Fruit fly (Drosophila melanogaster) whole organism, adult: Measurements from ENCODE around the gene eIF4G2.

Experiments used
- CG11617 ChIP-seq: fragments of 200-800 bp; sonication (Bioruptor generic); optimal IDR thresholded peaks from 2 replicates; lab custom pipeline; 2017; ENCODE audit warnings: mild to moderate bottlenecking, missing biosample characterization, missing genetic modification reagents, missing genetic modification characterization
- CG5204 ChIP-seq: fragments of 200-800 bp; sonication (Bioruptor generic); optimal IDR thresholded peaks from 2 replicates; lab custom pipeline; 2016; ENCODE audit warnings: missing biosample characterization, missing genetic modification characterization
- Clk ChIP-seq: fragments of 200-800 bp; sonication (Bioruptor generic); optimal IDR thresholded peaks from 2 replicates; lab custom pipeline; 2017; ENCODE audit warnings: missing biosample characterization, missing genetic modification characterization
- Mnt ChIP-seq: fragments of 200-800 bp; sonication (Bioruptor generic); optimal IDR thresholded peaks from 2 replicates; lab custom pipeline; 2016; ENCODE audit warnings: missing biosample characterization, mild to moderate bottlenecking, missing genetic modification characterization
- ovo ChIP-seq: fragments of 200-800 bp; sonication (Bioruptor generic); optimal IDR thresholded peaks from 2 replicates; lab custom pipeline; 2016; ENCODE audit warnings: missing biosample characterization, missing genetic modification characterization
- toe ChIP-seq: fragments of 200-800 bp; sonication (Bioruptor generic); optimal IDR thresholded peaks from 2 replicates; lab custom pipeline; 2016; ENCODE audit warnings: missing biosample characterization, missing genetic modification characterization

dm6 chr3R:23763622-23764273, 55.3 kb downstream of the eIF4G2 start, which contains the start of gene Lsd-1:
- TF ChIP-seq CG5204 (GFP tag; lab: Kevin White, UChicago) (no peak), ovo (GFP tag; lab: Kevin White, UChicago) (no peak), toe (GFP tag; lab: Kevin White, UChicago) (no peak), CG11617 (GFP tag; lab: Kevin White, UChicago) (no peak), Clk (GFP tag; lab: Kevin White, UChicago) (no peak), Mnt (peak; percentile 0)
